Fruit fly (Drosophila melanogaster): Measurements from ENCODE around the gene sgl.

sgl gene

dm6 chr3L:7001855-7002254, 37.3 kb upstream of the sgl start (continued):
- TF ChIP-seq CG17361 (GFP tag; IDR thresholded peaks at IDR 0.05) (peak; percentile 45; the same call in 2 of the 3 replicates), Drgx (GFP tag; IDR thresholded peaks at IDR 0.05) (peak; percentile 31; the same call in 1 of the 2 replicates), unpg (GFP tag; optimal IDR thresholded peaks at IDR 0.05) (peak; percentile 15), CG12299 (tag; optimal IDR thresholded peaks at IDR 0.05) (no peak), Oaz (GFP tag; IDR thresholded peaks at IDR 0.05) (no peak), pan (optimal IDR thresholded peaks at IDR 0.05) (no peak), pan (GFP tag; optimal IDR thresholded peaks at IDR 0.05 in 1 of 2, IDR thresholded peaks at IDR 0.05 in 1 of 2) (peak in 1 of 2 experiments; percentile 42), CG6689 (GFP tag; IDR thresholded peaks at IDR 0.05) (peak; percentile 51; the same call in 1 of the 2 replicates), B-H1 (GFP tag; IDR thresholded peaks at IDR 0.05) (0 out of 3 replicates have a peak, but pooled peaks have one; percentile 13), NC2β (GFP tag; optimal IDR thresholded peaks at IDR 0.05) (no peak), CG9797 (GFP tag; optimal IDR thresholded peaks at IDR 0.05) (no peak), Ptx1 (GFP tag; IDR thresholded peaks at IDR 0.05) (0 out of 2 replicates have a peak, but pooled peaks have one; percentile 26), lbe (GFP tag; optimal IDR thresholded peaks at IDR 0.05) (no peak), dmrt99B (tag; optimal IDR thresholded peaks at IDR 0.05) (peak; percentile 9)

DNA sequence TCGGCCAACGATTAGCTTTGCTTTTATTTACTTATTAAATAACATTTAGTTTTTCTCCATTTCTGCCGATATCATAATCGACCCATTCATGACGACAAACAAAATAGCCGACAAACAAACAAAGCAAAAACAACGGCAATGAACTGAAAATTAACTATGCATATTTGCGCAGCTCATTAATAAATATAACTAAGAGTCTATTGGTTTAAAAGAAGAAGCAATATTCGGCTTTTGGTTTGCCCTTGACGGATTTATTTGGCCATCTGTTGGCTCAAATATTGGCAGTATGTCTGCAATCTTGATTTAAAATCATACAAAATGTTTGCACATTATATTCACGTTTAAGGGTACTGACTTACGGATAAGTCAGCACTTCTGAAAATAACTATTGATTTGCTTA, 35.4 kb upstream of the sgl start:
- no peak for TF ChIP-seq ems (GFP tag; optimal IDR thresholded peaks at IDR 0.05)
- TF ChIP-seq CG31441 (GFP tag; IDR thresholded peaks at IDR 0.05) = no peak
- no peak for TF ChIP-seq ac (GFP tag; optimal IDR thresholded peaks at IDR 0.05)
- no peak for TF ChIP-seq Hmx (GFP tag; optimal IDR thresholded peaks at IDR 0.05)
- peak; percentile 22 for TF ChIP-seq gem (tag; optimal IDR thresholded peaks at IDR 0.05)
- TF ChIP-seq Gug (GFP tag; IDR thresholded peaks at IDR 0.05) = no peak
- TF ChIP-seq Med (GFP tag) = peak; percentile 53
- TF ChIP-seq Ada2b (GFP tag; IDR thresholded peaks at IDR 0.05) = no peak
- no peak for TF ChIP-seq salm (tag; optimal IDR thresholded peaks at IDR 0.05)
- no peak for TF ChIP-seq yki (optimal IDR thresholded peaks at IDR 0.05)
- no peak for TF ChIP-seq pb (GFP tag; optimal IDR thresholded peaks at IDR 0.05)
- no peak for TF ChIP-seq Taf1 (GFP tag; IDR thresholded peaks at IDR 0.05)
- TF ChIP-seq CG12299 (tag; optimal IDR thresholded peaks at IDR 0.05) = no peak
- TF ChIP-seq NK7.1 (GFP tag; optimal IDR thresholded peaks at IDR 0.05) = no peak
- no peak for TF ChIP-seq CG43689 (GFP tag; IDR thresholded peaks at IDR 0.05)
- no peak for TF ChIP-seq nmo (GFP tag; optimal IDR thresholded peaks at IDR 0.05)
- no peak for TF ChIP-seq CG12391 (tag; optimal IDR thresholded peaks at IDR 0.05)
- TF ChIP-seq pum (GFP tag; optimal IDR thresholded peaks at IDR 0.05) = no peak
- TF ChIP-seq CG13894 (tag; optimal IDR thresholded peaks at IDR 0.05) = no peak
- TF ChIP-seq CG2712 (tag; optimal IDR thresholded peaks at IDR 0.05) = no peak
- no peak for TF ChIP-seq CG13624 (GFP tag; optimal IDR thresholded peaks at IDR 0.05)
- no peak for TF ChIP-seq CG11560 (tag; IDR thresholded peaks at IDR 0.05)
- TF ChIP-seq CG4404 (GFP tag; IDR thresholded peaks at IDR 0.05) = no peak
- no peak for TF ChIP-seq CG8281 (tag; optimal IDR thresholded peaks at IDR 0.05)
- TF ChIP-seq CG6854 (GFP tag; optimal IDR thresholded peaks at IDR 0.05) = no peak
- no peak for TF ChIP-seq CG1233 (GFP tag; optimal IDR thresholded peaks at IDR 0.05)
- TF ChIP-seq Hand (GFP tag; optimal IDR thresholded peaks at IDR 0.05) = no peak
- TF ChIP-seq CG17328 (GFP tag; IDR thresholded peaks at IDR 0.05) = no peak
- no peak for TF ChIP-seq dati (GFP tag; IDR thresholded peaks at IDR 0.05)
- TF ChIP-seq Vsx1 (GFP tag; optimal IDR thresholded peaks at IDR 0.05) = no peak
- no peak for TF ChIP-seq crc (GFP tag; optimal IDR thresholded peaks at IDR 0.05)
- TF ChIP-seq Gsc (GFP tag; IDR thresholded peaks at IDR 0.05) = no peak
- TF ChIP-seq br (optimal IDR thresholded peaks at IDR 0.05) = no peak
- TF ChIP-seq kay (GFP tag; optimal IDR thresholded peaks at IDR 0.05) = no peak
- no peak for TF ChIP-seq Mad (GFP tag; optimal IDR thresholded peaks at IDR 0.05)
- no peak for TF ChIP-seq CG12219 (GFP tag; optimal IDR thresholded peaks at IDR 0.05)
- no peak for TF ChIP-seq eve (GFP tag; optimal IDR thresholded peaks at IDR 0.05)
- no peak for TF ChIP-seq exex (tag; optimal IDR thresholded peaks at IDR 0.05)
- no peak for TF ChIP-seq croc (GFP tag; conservative IDR thresholded peaks at IDR 0.05)
- TF ChIP-seq CG12071 (GFP tag; optimal IDR thresholded peaks at IDR 0.05) = peak; percentile 40

Measured in whole organism, embryonic.